Worm (Caenorhabditis elegans) whole organism, midembryonic: Measurements from ENCODE around the gene noah-2.

Experiments
- flt-1 ChIP-seq: fragments of 200-800 bp; sonication (Bioruptor generic); IDR thresholded peaks from 2 replicates; pipeline ENCODE4 v1.3.6; 2022; ENCODE audit warnings: missing genetic modification characterization, missing compliant biosample characterization
- klf-2 ChIP-seq: fragments of 200-800 bp; sonication (Bioruptor generic); conservative IDR thresholded peaks from 2 replicates; pipeline ENCODE4 v1.3.6; 2022; ENCODE audit warnings: missing genetic modification reagents, missing genetic modification characterization, missing compliant biosample characterization
- ref-1 ChIP-seq: fragments of 200-800 bp; sonication (Bioruptor generic); conservative IDR thresholded peaks from 2 replicates; pipeline ENCODE4 v1.3.6; 2022; ENCODE audit warnings: missing genetic modification reagents, missing genetic modification characterization, missing compliant biosample characterization
- ztf-29 ChIP-seq: fragments of 200-800 bp; sonication (Bioruptor generic); IDR thresholded peaks from 2 replicates; pipeline ENCODE4 v1.3.6; 2022; ENCODE audit warnings: missing genetic modification reagents, missing genetic modification characterization, missing compliant biosample characterization

- no peak for TF ChIP-seq flt-1 (GFP tag; lab: Robert Waterston, UW)
- no peak for TF ChIP-seq ztf-29 (GFP tag; lab: Robert Waterston, UW)
- TF ChIP-seq klf-2 (GFP tag; lab: Robert Waterston, UW) = no peak
- TF ChIP-seq ref-1 = no peak
These were observed 4.7 kb upstream of the noah-2 start for ce11 chrIV:14086395-14086794.
